Worm (Caenorhabditis elegans) whole organism, late embryonic: Measurements from ENCODE around the gene nsph-1.1.
A peak's percentile ranks its signal among the peaks of the same experiment; 100 is the strongest.

Source experiments
- C38D4.7 ChIP-seq: fragments of 200-800 bp; sonication (Bioruptor generic); optimal IDR thresholded peaks from 2 replicates; lab custom pipeline; 2018; ENCODE audit warnings: mild to moderate bottlenecking, missing genetic modification characterization, moderate library complexity, missing compliant biosample characterization
- F13H6.1 ChIP-seq: sonication (generic microtip); optimal IDR thresholded peaks from 2 replicates; lab custom pipeline; 2016; ENCODE audit warnings: missing genetic modification characterization, missing compliant biosample characterization
- K02D7.2 ChIP-seq: sonication (generic microtip); optimal IDR thresholded peaks from 2 replicates; lab custom pipeline; 2017; ENCODE audit warnings: mild to moderate bottlenecking, missing genetic modification characterization, missing compliant biosample characterization
- Y22D7AL.16 ChIP-seq: sonication (generic microtip); optimal IDR thresholded peaks from 2 replicates; lab custom pipeline; 2016; ENCODE audit warnings: missing genetic modification characterization, missing compliant biosample characterization
- ama-1 ChIP-seq: fragments of 150-350 bp; optimal IDR thresholded peaks from 2 replicates; lab custom pipeline; 2014
- ceh-14 ChIP-seq: sonication (generic microtip); optimal IDR thresholded peaks from 2 replicates; lab custom pipeline; 2016; ENCODE audit warnings: missing genotype, missing genetic modification characterization, missing compliant biosample characterization
- ceh-18 ChIP-seq: sonication (generic microtip); optimal IDR thresholded peaks from 2 replicates; lab custom pipeline; 2016; ENCODE audit warnings: missing genetic modification characterization, missing compliant biosample characterization
- ceh-22 ChIP-seq: sonication (generic microtip); optimal IDR thresholded peaks from 2 replicates; lab custom pipeline; 2017; ENCODE audit warnings: missing biosample characterization, missing genetic modification characterization
- ceh-30 ChIP-seq: fragments of 150-350 bp; optimal IDR thresholded peaks from 2 replicates; lab custom pipeline; 2014; ENCODE audit warnings: missing biosample characterization, missing genetic modification characterization
- ceh-31 ChIP-seq: sonication (generic microtip); optimal IDR thresholded peaks from 2 replicates; lab custom pipeline; 2016; ENCODE audit warnings: missing genetic modification characterization, missing compliant biosample characterization
- ceh-34 ChIP-seq: sonication (generic microtip); optimal IDR thresholded peaks from 2 replicates; lab custom pipeline; 2016; ENCODE audit warnings: mild to moderate bottlenecking, missing genetic modification characterization, missing compliant biosample characterization
- ceh-6 ChIP-seq: fragments of 200-800 bp; sonication (Bioruptor generic); optimal IDR thresholded peaks from 2 replicates; lab custom pipeline; 2018; ENCODE audit warnings: mild to moderate bottlenecking, missing genetic modification characterization, missing compliant biosample characterization
- ceh-9 ChIP-seq: sonication (generic microtip); optimal IDR thresholded peaks from 2 replicates; lab custom pipeline; 2016; ENCODE audit warnings: mild to moderate bottlenecking, missing genetic modification characterization, inconsistent platforms, missing compliant biosample characterization
- che-1 ChIP-seq: sonication (generic microtip); optimal IDR thresholded peaks from 2 replicates; lab custom pipeline; 2016; ENCODE audit warnings: mild to moderate bottlenecking, missing genetic modification characterization, missing compliant biosample characterization
- dmd-4 ChIP-seq: sonication (generic microtip); optimal IDR thresholded peaks from 2 replicates; lab custom pipeline; 2016; ENCODE audit warnings: borderline replicate concordance, missing genetic modification characterization, missing compliant biosample characterization
- dve-1 ChIP-seq: sonication (generic microtip); optimal IDR thresholded peaks from 2 replicates; lab custom pipeline; 2017; ENCODE audit warnings: antibody characterized with exemption, mild to moderate bottlenecking, missing genetic modification characterization, missing compliant biosample characterization
- elt-4 ChIP-seq: sonication (generic microtip); optimal IDR thresholded peaks from 2 replicates; lab custom pipeline; 2016; ENCODE audit warnings: missing genetic modification characterization, missing compliant biosample characterization
- ets-4 ChIP-seq: sonication (generic microtip); optimal IDR thresholded peaks from 2 replicates; lab custom pipeline; 2016; ENCODE audit warnings: missing genetic modification characterization, missing compliant biosample characterization
- eyg-1 ChIP-seq: sonication (generic microtip); optimal IDR thresholded peaks from 2 replicates; lab custom pipeline; 2016; ENCODE audit warnings: missing genotype, missing genetic modification characterization, missing compliant biosample characterization
- fkh-10 ChIP-seq: fragments of 150-350 bp; optimal IDR thresholded peaks from 2 replicates; lab custom pipeline; 2014; ENCODE audit warnings: missing biosample characterization, missing genetic modification reagents, missing genetic modification characterization
- fkh-6 ChIP-seq: sonication (generic microtip); optimal IDR thresholded peaks from 2 replicates; lab custom pipeline; 2016; ENCODE audit warnings: missing genetic modification characterization, missing compliant biosample characterization
- gmeb-2 ChIP-seq: sonication (generic microtip); optimal IDR thresholded peaks from 2 replicates; lab custom pipeline; 2016; ENCODE audit warnings: missing genetic modification characterization, inconsistent platforms, missing compliant biosample characterization
- hlh-13 ChIP-seq: fragments of 200-800 bp; sonication (Bioruptor generic); optimal IDR thresholded peaks from 2 replicates; lab custom pipeline; 2018; ENCODE audit warnings: mild to moderate bottlenecking, missing genetic modification characterization, missing compliant biosample characterization
- hlh-15 ChIP-seq: sonication (generic microtip); optimal IDR thresholded peaks from 2 replicates; lab custom pipeline; 2016; ENCODE audit warnings: missing genetic modification characterization, missing compliant biosample characterization
- hlh-30 ChIP-seq: sonication (generic microtip); optimal IDR thresholded peaks from 2 replicates; lab custom pipeline; 2017; ENCODE audit warnings: antibody characterized with exemption, missing genetic modification characterization, missing compliant biosample characterization; ENCODE audit not compliant: insufficient read depth
- lin-11 ChIP-seq: fragments of 200-800 bp; sonication (Bioruptor generic); optimal IDR thresholded peaks from 2 replicates; lab custom pipeline; 2018; ENCODE audit warnings: mild to moderate bottlenecking, missing genetic modification characterization, missing compliant biosample characterization
- madf-2 ChIP-seq: sonication (generic microtip); optimal IDR thresholded peaks from 2 replicates; lab custom pipeline; 2017; ENCODE audit warnings: missing genetic modification characterization, missing compliant biosample characterization
- nfya-1 ChIP-seq: sonication (generic microtip); optimal IDR thresholded peaks from 2 replicates; lab custom pipeline; 2017; ENCODE audit warnings: missing genetic modification characterization, mild to moderate bottlenecking, missing compliant biosample characterization, antibody characterized with exemption, moderate library complexity
- nhr-11 ChIP-seq: fragments of 150-350 bp; optimal IDR thresholded peaks from 2 replicates; lab custom pipeline; 2014; ENCODE audit warnings: missing biosample characterization, missing genetic modification characterization
- nhr-232 ChIP-seq: sonication (generic microtip); optimal IDR thresholded peaks from 2 replicates; lab custom pipeline; 2016; ENCODE audit warnings: missing genetic modification characterization, missing compliant biosample characterization
- npax-4 ChIP-seq: sonication (generic microtip); optimal IDR thresholded peaks from 2 replicates; lab custom pipeline; 2016; ENCODE audit warnings: missing genetic modification characterization, missing compliant biosample characterization
- pag-3 ChIP-seq: sonication (generic microtip); optimal IDR thresholded peaks from 2 replicates; lab custom pipeline; 2016; ENCODE audit warnings: missing compliant biosample characterization, missing genetic modification characterization, borderline replicate concordance
- pha-4 ChIP-seq: fragments of 150-350 bp; optimal IDR thresholded peaks from 2 replicates; lab custom pipeline; 2018; ENCODE audit warnings: missing biosample characterization, missing genetic modification reagents, missing genetic modification characterization
- pqm-1 ChIP-seq: sonication (generic microtip); optimal IDR thresholded peaks from 2 replicates; lab custom pipeline; 2016; ENCODE audit warnings: missing genetic modification characterization, missing compliant biosample characterization
- ref-2 ChIP-seq: sonication (generic microtip); optimal IDR thresholded peaks from 2 replicates; lab custom pipeline; 2016; ENCODE audit warnings: missing genetic modification characterization, missing compliant biosample characterization
- rnt-1 ChIP-seq: sonication (generic microtip); optimal IDR thresholded peaks from 2 replicates; lab custom pipeline; 2016; ENCODE audit warnings: missing genetic modification characterization, missing compliant biosample characterization
- sdc-2 ChIP-seq: sonication (generic microtip); optimal IDR thresholded peaks from 2 replicates; lab custom pipeline; 2016; ENCODE audit warnings: missing genotype, missing genetic modification characterization, missing compliant biosample characterization
- sox-2 ChIP-seq: fragments of 200-800 bp; sonication (Bioruptor generic); IDR thresholded peaks from 2 replicates; pipeline ENCODE4 v1.3.6; 2022; ENCODE audit warnings: missing genetic modification reagents, missing genetic modification characterization, missing compliant biosample characterization
- syd-9 ChIP-seq: sonication (generic microtip); optimal IDR thresholded peaks from 2 replicates; lab custom pipeline; 2016; ENCODE audit warnings: mild to moderate bottlenecking, missing genetic modification characterization, moderate library complexity, missing compliant biosample characterization
- tbx-2 ChIP-seq: sonication (generic microtip); optimal IDR thresholded peaks from 2 replicates; lab custom pipeline; 2016; ENCODE audit warnings: missing genetic modification characterization, missing compliant biosample characterization
- tbx-7 ChIP-seq: sonication (generic microtip); optimal IDR thresholded peaks from 2 replicates; lab custom pipeline; 2016; ENCODE audit warnings: missing genotype, missing genetic modification characterization, missing compliant biosample characterization
- ttx-3 ChIP-seq: sonication (generic microtip); optimal IDR thresholded peaks from 2 replicates; lab custom pipeline; 2016; ENCODE audit warnings: missing genetic modification reagents, missing genetic modification characterization, missing compliant biosample characterization
- unc-42 ChIP-seq: sonication (generic microtip); optimal IDR thresholded peaks from 2 replicates; lab custom pipeline; 2016; ENCODE audit warnings: missing genotype, missing genetic modification characterization, missing compliant biosample characterization
- unc-86 ChIP-seq: sonication (generic microtip); optimal IDR thresholded peaks from 2 replicates; lab custom pipeline; 2016; ENCODE audit warnings: missing genetic modification characterization, missing compliant biosample characterization
- zip-5 ChIP-seq: sonication (generic microtip); optimal IDR thresholded peaks from 2 replicates; lab custom pipeline; 2016; ENCODE audit warnings: missing genetic modification characterization, missing compliant biosample characterization

The nsph-1.1 gene

DNA sequence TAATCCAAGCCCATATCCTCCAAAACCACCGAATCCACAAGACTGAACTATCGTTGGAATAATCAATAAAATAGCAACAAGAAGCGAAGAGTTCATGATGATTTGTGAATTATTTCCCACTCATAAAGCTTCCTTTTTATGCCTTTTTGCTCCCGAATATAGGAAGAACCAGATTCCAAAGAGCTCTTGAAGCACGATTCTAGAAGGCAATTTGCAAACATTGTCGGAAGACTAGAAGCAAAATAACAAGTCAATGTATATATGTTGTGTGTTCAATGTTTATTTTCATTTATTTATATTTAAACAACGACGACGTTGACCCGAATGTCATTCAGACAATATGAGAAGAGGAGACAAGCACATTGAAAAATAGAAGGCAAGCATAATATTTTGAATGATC lies 26.1 kb downstream of the nsph-1.1 start, which contains the start of gene idpa-2:
Gene idpa-2 (minus strand): TSS at position 101 of the 400 bp plus-strand sequence.
- TF ChIP-seq ceh-9 (tag; lab: Kevin White, UChicago): no peak
- TF ChIP-seq, all 69 proteins: peak for 0

DNA sequence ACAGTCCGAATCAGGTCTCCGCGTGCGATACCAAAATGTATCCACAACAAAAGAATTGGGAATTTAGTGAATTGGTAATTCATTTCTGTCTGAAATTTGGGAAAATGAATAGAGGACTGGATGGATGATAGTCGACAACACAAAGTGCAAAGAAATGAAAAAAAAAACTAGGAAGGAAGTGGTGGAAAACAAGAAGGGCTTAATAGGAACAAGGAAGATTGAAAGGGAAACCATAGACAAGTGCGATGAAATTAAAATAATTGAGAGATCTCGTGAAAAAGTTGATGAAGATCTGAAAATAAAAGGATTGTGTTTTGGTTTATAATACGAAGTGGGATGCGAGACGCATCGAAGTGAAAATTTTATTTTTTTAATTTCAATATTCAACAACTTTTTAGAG lies 27.5 kb downstream of the nsph-1.1 start, which contains the start of gene F07H5.7:
Gene F07H5.7 (minus strand): TSS at position 101 of the 400 bp plus-strand sequence.
- no peak for TF ChIP-seq eyg-1 (tag; lab: Kevin White, UChicago)
- no peak for TF ChIP-seq nhr-232 (tag; lab: Kevin White, UChicago)
- TF ChIP-seq tbx-7: no peak
- no peak for TF ChIP-seq ceh-30
- TF ChIP-seq ceh-31 (tag; lab: Kevin White, UChicago): no peak
- TF ChIP-seq nhr-11 (tag; lab: Kevin White, UChicago): no peak
- TF ChIP-seq syd-9 (tag; lab: Kevin White, UChicago): no peak
- TF ChIP-seq ref-2: no peak
- TF ChIP-seq dve-1 (tag; lab: Kevin White, UChicago): no peak
- no peak for TF ChIP-seq F13H6.1
- TF ChIP-seq ets-4 (tag; lab: Kevin White, UChicago): no peak

DNA sequence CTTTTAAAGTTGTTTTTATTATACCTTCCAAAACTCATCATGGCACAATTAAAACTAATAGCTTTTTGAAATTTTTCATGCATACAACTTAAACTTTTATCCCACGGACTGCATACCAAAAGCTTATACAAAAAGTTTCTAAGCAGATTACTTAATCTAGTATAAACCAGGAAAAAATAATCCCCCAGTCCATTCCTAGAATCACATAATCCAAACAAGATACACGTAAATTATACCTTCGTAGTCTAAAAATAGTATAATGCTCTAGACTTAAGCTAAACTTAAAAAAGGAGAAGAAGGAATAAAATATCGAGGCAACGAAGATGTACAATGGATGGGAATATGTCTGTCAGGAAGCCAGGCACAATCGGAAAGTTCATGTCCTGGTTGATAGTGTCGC lies 28.7 kb downstream of the nsph-1.1 start:
- TF ChIP-seq tbx-2 (tag; lab: Kevin White, UChicago) (no peak), gmeb-2 (no peak), ref-2 (no peak), npax-4 (tag; lab: Kevin White, UChicago) (no peak), F13H6.1 (no peak), che-1 (no peak), C38D4.7 (GFP tag; lab: Kevin White, UChicago) (no peak)

DNA sequence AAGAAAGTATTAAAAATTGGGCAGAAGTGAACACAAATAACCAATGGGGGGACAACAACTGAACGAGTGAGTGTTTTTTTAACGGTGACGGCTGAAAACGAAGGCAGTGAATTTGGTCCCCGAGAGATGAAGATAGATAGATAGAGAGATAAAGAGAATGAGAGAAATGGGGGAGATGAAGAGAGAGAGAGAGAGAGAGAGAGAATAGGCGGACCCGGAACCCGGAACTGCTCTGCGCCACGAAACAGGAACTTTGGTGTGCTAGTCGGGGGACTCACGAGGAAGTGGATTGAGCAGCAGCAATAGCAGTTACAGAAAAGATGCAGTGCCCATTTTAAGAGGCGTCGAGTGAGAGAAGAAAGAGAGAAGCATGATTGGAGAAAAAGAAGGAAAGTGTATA lies 29.8 kb downstream of the nsph-1.1 start:
- TF ChIP-seq elt-4 (tag; lab: Kevin White, UChicago) (no peak), tbx-2 (tag; lab: Kevin White, UChicago) (peak; percentile 44), ama-1 (lab: Kevin White, UChicago) (no peak), ceh-6 (GFP tag; lab: Kevin White, UChicago) (no peak), pha-4 (tag; lab: Kevin White, UChicago) (no peak), ceh-14 (tag; lab: Kevin White, UChicago) (peak; percentile 19), npax-4 (tag; lab: Kevin White, UChicago) (no peak), ceh-31 (tag; lab: Kevin White, UChicago) (peak; percentile 23), pag-3 (tag; lab: Kevin White, UChicago) (no peak), tbx-7 (no peak), K02D7.2 (tag; lab: Kevin White, UChicago) (no peak), ets-4 (tag; lab: Kevin White, UChicago) (no peak), zip-5 (tag; lab: Kevin White, UChicago) (no peak), rnt-1 (tag; lab: Kevin White, UChicago) (no peak), madf-2 (tag; lab: Kevin White, UChicago) (no peak), fkh-10 (peak; percentile 9), unc-42 (tag; lab: Kevin White, UChicago) (peak; percentile 77), Y22D7AL.16 (no peak), ceh-22 (tag; lab: Kevin White, UChicago) (no peak), lin-11 (no peak), dmd-4 (tag; lab: Kevin White, UChicago) (no peak), hlh-15 (tag; lab: Kevin White, UChicago) (no peak), nfya-1 (tag; lab: Kevin White, UChicago) (peak; percentile 8), hlh-30 (tag; lab: Kevin White, UChicago) (no peak), pqm-1 (no peak), sox-2 (no peak), fkh-6 (no peak), sdc-2 (no peak), ceh-18 (tag; lab: Kevin White, UChicago) (peak; percentile 75), nhr-11 (tag; lab: Kevin White, UChicago) (no peak), ttx-3 (tag; lab: Kevin White, UChicago) (no peak), unc-86 (tag; lab: Kevin White, UChicago) (no peak), hlh-13 (GFP tag; lab: Kevin White, UChicago) (no peak), ceh-34 (tag; lab: Kevin White, UChicago) (peak; percentile 38), ceh-9 (tag; lab: Kevin White, UChicago) (no peak)
- TF ChIP-seq, all 69 proteins: peak for 8
